Worm (Caenorhabditis elegans) whole organism, L4 larva: ENCODE results near the gene cln-3.3.

Experiments
- T20F7.1 ChIP-seq: fragments of 200-800 bp; sonication (Bioruptor generic); optimal IDR thresholded peaks from 2 replicates; lab custom pipeline; 2018; ENCODE audit warnings: mild to moderate bottlenecking, missing genetic modification characterization, missing compliant biosample characterization
- ZK337.2 ChIP-seq: fragments of 200-800 bp; sonication (Bioruptor generic); IDR thresholded peaks from 2 replicates; pipeline ENCODE4 v1.3.6; 2022; ENCODE audit warnings: missing genetic modification reagents, missing genetic modification characterization, missing compliant biosample characterization
- ZK546.5 ChIP-seq, 2 experiments: sonication (generic microtip); optimal IDR thresholded peaks; 2 replicates each; lab custom pipeline; 2017; ENCODE audit warnings: missing biosample characterization in 2 of 2, missing genetic modification characterization in 2 of 2
- aha-1 ChIP-seq: fragments of 150-350 bp; peaks from one replicate; lab custom pipeline; 2014; ENCODE audit warnings: missing biosample characterization, missing genetic modification characterization
- ceh-28 ChIP-seq: fragments of 150-350 bp; optimal IDR thresholded peaks from 2 replicates; lab custom pipeline; 2014; ENCODE audit warnings: missing biosample characterization, missing genetic modification reagents, missing genetic modification characterization
- cey-2 ChIP-seq: sonication (generic microtip); optimal IDR thresholded peaks from 3 replicates; lab custom pipeline; 2017; ENCODE audit warnings: missing genetic modification characterization, mild to moderate bottlenecking, missing compliant biosample characterization, antibody characterized with exemption, borderline replicate concordance; ENCODE audit not compliant: insufficient read depth
- daf-12 ChIP-seq: fragments of 150-350 bp; optimal IDR thresholded peaks from 2 replicates; lab custom pipeline; 2014; ENCODE audit warnings: missing biosample characterization, missing genetic modification reagents, missing genetic modification characterization
- daf-16 ChIP-seq, 3 experiments: sonication (generic microtip); optimal IDR thresholded peaks; 2 replicates each; lab custom pipeline; 2016 to 2017; ENCODE audit warnings: missing genetic modification characterization in 3 of 3, missing genetic modification reagents in 3 of 3, mild to moderate bottlenecking in 2 of 3, missing compliant biosample characterization in 2 of 3, missing biosample characterization in 1 of 3, moderate library complexity in 1 of 3
- daf-19 ChIP-seq: fragments of 200-800 bp; sonication (Bioruptor generic); conservative IDR thresholded peaks from 2 replicates; pipeline ENCODE4 v1.3.6; 2022; ENCODE audit warnings: missing genetic modification characterization, missing compliant biosample characterization
- dmd-6 ChIP-seq: fragments of 200-800 bp; sonication (Bioruptor generic); IDR thresholded peaks from 2 replicates; pipeline ENCODE4 v1.3.6; 2022; ENCODE audit warnings: missing genetic modification reagents, missing genetic modification characterization, missing compliant biosample characterization
- dve-1 ChIP-seq: sonication (generic microtip); optimal IDR thresholded peaks from 2 replicates; lab custom pipeline; 2017; ENCODE audit warnings: antibody characterized with exemption, mild to moderate bottlenecking, missing genetic modification characterization, missing compliant biosample characterization; ENCODE audit not compliant: insufficient read depth
- egl-43 ChIP-seq: fragments of 200-800 bp; sonication (Bioruptor generic); IDR thresholded peaks from 2 replicates; pipeline ENCODE4 v1.3.6; 2022; ENCODE audit warnings: missing genetic modification reagents, missing genetic modification characterization, missing compliant biosample characterization
- fos-1 ChIP-seq: fragments of 150-350 bp; optimal IDR thresholded peaks from 2 replicates; lab custom pipeline; 2014; ENCODE audit warnings: missing biosample characterization, missing genetic modification characterization
- gei-8 ChIP-seq: fragments of 200-800 bp; sonication (Bioruptor generic); optimal IDR thresholded peaks from 2 replicates; lab custom pipeline; 2018; ENCODE audit warnings: mild to moderate bottlenecking, missing genetic modification characterization, missing compliant biosample characterization
- hlh-11 ChIP-seq: fragments of 200-800 bp; sonication (Bioruptor generic); optimal IDR thresholded peaks from 2 replicates; lab custom pipeline; 2018; ENCODE audit warnings: mild to moderate bottlenecking, missing genetic modification characterization, missing compliant biosample characterization
- hlh-30 ChIP-seq: sonication (generic microtip); optimal IDR thresholded peaks from 2 replicates; lab custom pipeline; 2017; ENCODE audit warnings: antibody characterized with exemption, mild to moderate bottlenecking, missing genetic modification characterization, missing compliant biosample characterization; ENCODE audit not compliant: insufficient read depth
- lin-29 ChIP-seq: fragments of 200-800 bp; sonication (Bioruptor generic); IDR thresholded peaks from 2 replicates; pipeline ENCODE4 v1.3.6; 2022; ENCODE audit warnings: missing genetic modification reagents, missing genetic modification characterization, missing compliant biosample characterization
- lir-3 ChIP-seq: sonication (generic microtip); optimal IDR thresholded peaks from 2 replicates; lab custom pipeline; 2016; ENCODE audit warnings: mild to moderate bottlenecking, missing genetic modification characterization, missing compliant biosample characterization
- lsy-2 ChIP-seq, 2 experiments: fragments of 150-350 bp in 1 of 2; sonication (generic microtip) in 1 of 2; optimal IDR thresholded peaks; 2 replicates each; lab custom pipeline; 2014 to 2017; ENCODE audit warnings: missing biosample characterization in 2 of 2, missing genetic modification characterization in 2 of 2
- mdl-1 ChIP-seq, 2 experiments: fragments of 150-350 bp in 1 of 2; sonication (generic microtip) in 1 of 2; optimal IDR thresholded peaks; 2 replicates each; lab custom pipeline; 2014 to 2017; ENCODE audit warnings: missing biosample characterization in 2 of 2, missing genetic modification characterization in 2 of 2
- mdt-29 ChIP-seq: fragments of 200-800 bp; sonication (Bioruptor generic); IDR thresholded peaks from 2 replicates; pipeline ENCODE4 v1.3.6; 2022; ENCODE audit warnings: missing genetic modification reagents, missing genetic modification characterization, missing compliant biosample characterization
- mep-1 ChIP-seq: fragments of 150-350 bp; sonication (generic microtip); optimal IDR thresholded peaks from 3 replicates; lab custom pipeline; 2014; ENCODE audit warnings: missing biosample characterization, missing genetic modification characterization
- mes-2 ChIP-seq: sonication (generic microtip); optimal IDR thresholded peaks from 2 replicates; lab custom pipeline; 2016; ENCODE audit warnings: missing genotype, mild to moderate bottlenecking, missing genetic modification characterization, missing compliant biosample characterization; ENCODE audit not compliant: poor library complexity, severe bottlenecking
- mxl-3 ChIP-seq: fragments of 200-800 bp; sonication (Bioruptor generic); optimal IDR thresholded peaks from 2 replicates; lab custom pipeline; 2018; ENCODE audit warnings: mild to moderate bottlenecking, missing genetic modification characterization, missing compliant biosample characterization
- nhr-10 ChIP-seq: fragments of 150-350 bp; optimal IDR thresholded peaks from 2 replicates; lab custom pipeline; 2014; ENCODE audit warnings: missing biosample characterization, missing genetic modification characterization
- nhr-11 ChIP-seq: fragments of 150-350 bp; optimal IDR thresholded peaks from 2 replicates; lab custom pipeline; 2014; ENCODE audit warnings: missing biosample characterization, missing genetic modification characterization
- nhr-111 ChIP-seq: fragments of 200-800 bp; sonication (Bioruptor generic); optimal IDR thresholded peaks from 2 replicates; lab custom pipeline; 2018; ENCODE audit warnings: mild to moderate bottlenecking, missing genetic modification characterization, missing compliant biosample characterization
- nhr-28 ChIP-seq: fragments of 150-350 bp; optimal IDR thresholded peaks from 2 replicates; lab custom pipeline; 2014; ENCODE audit warnings: missing biosample characterization, missing genetic modification characterization
- nhr-48 ChIP-seq: sonication (generic microtip); optimal IDR thresholded peaks from 2 replicates; lab custom pipeline; 2016; ENCODE audit warnings: mild to moderate bottlenecking, missing genetic modification characterization, missing compliant biosample characterization
- nhr-76 ChIP-seq: fragments of 150-350 bp; optimal IDR thresholded peaks from 2 replicates; lab custom pipeline; 2014; ENCODE audit warnings: missing biosample characterization, missing genetic modification characterization
- nhr-77 ChIP-seq: fragments of 150-350 bp; optimal IDR thresholded peaks from 2 replicates; lab custom pipeline; 2014; ENCODE audit warnings: missing biosample characterization, missing genetic modification characterization
- php-3 ChIP-seq: fragments of 200-800 bp; sonication (Bioruptor generic); IDR thresholded peaks from 2 replicates; pipeline ENCODE4 v1.3.6; 2022; ENCODE audit warnings: missing genetic modification reagents, missing genetic modification characterization, missing compliant biosample characterization
- pqm-1 ChIP-seq: sonication (generic microtip); optimal IDR thresholded peaks from 2 replicates; lab custom pipeline; 2017; ENCODE audit warnings: missing biosample characterization, missing genetic modification characterization
- rbr-2 ChIP-seq: sonication (generic microtip); optimal IDR thresholded peaks from 2 replicates; lab custom pipeline; 2016; ENCODE audit warnings: missing genotype, missing genetic modification characterization, missing compliant biosample characterization
- set-16 ChIP-seq: fragments of 200-800 bp; sonication (Bioruptor generic); IDR thresholded peaks from 2 replicates; pipeline ENCODE4 v1.3.6; 2022; ENCODE audit warnings: missing genetic modification reagents, missing genetic modification characterization, missing compliant biosample characterization
- snpc-1.2 ChIP-seq: fragments of 200-800 bp; sonication (Bioruptor generic); IDR thresholded peaks from 2 replicates; pipeline ENCODE4 v1.3.6; 2022; ENCODE audit warnings: missing genetic modification reagents, missing genetic modification characterization, missing compliant biosample characterization
- snpc-4 ChIP-seq: fragments of 150-350 bp; optimal IDR thresholded peaks from 2 replicates; lab custom pipeline; 2014; ENCODE audit warnings: missing biosample characterization, missing genetic modification characterization
- unc-62 ChIP-seq, 3 experiments: fragments of 150-350 bp in 1 of 3; sonication (generic microtip); optimal IDR thresholded peaks in 2 of 3; peaks in 1 of 3; 1 replicate in 1 of 3; 2 replicates in 2 of 3; lab custom pipeline; 2014 to 2017; ENCODE audit warnings: missing biosample characterization in 3 of 3, missing genetic modification characterization in 3 of 3, missing genetic modification reagents in 3 of 3, missing genotype in 1 of 3
- zag-1 ChIP-seq: fragments of 150-350 bp; optimal IDR thresholded peaks from 2 replicates; lab custom pipeline; 2014; ENCODE audit warnings: missing biosample characterization, missing genetic modification characterization
- ztf-7 ChIP-seq: fragments of 150-350 bp; optimal IDR thresholded peaks from 2 replicates; lab custom pipeline; 2014; ENCODE audit warnings: missing biosample characterization, missing genetic modification characterization

cln-3.3 gene

ce11 chrV:8654460-8655419, 28.1 kb upstream of the cln-3.3 start:
- no peak for TF ChIP-seq nhr-111 (GFP tag; lab: Kevin White, UChicago)
- peak; percentile 10 for TF ChIP-seq hlh-11
- TF ChIP-seq unc-62 (GFP tag; optimal IDR thresholded peaks at IDR 0.05 in 1 of 2; lab: Kevin White, UChicago), result peak in 1 of 2 experiments; percentile 92
- TF ChIP-seq unc-62 (tag; optimal IDR thresholded peaks at IDR 0.05; lab: Kevin White, UChicago), result no peak
- TF ChIP-seq lin-29 (GFP tag; lab: Robert Waterston, UW), result no peak
- TF ChIP-seq ztf-7 (tag; lab: Kevin White, UChicago), result no peak
- peak; percentile 67 for TF ChIP-seq fos-1 (tag; lab: Kevin White, UChicago)
- peak; percentile 89 for TF ChIP-seq nhr-77 (tag; lab: Kevin White, UChicago)
- peak; percentile 55 for TF ChIP-seq mxl-3 (GFP tag; lab: Kevin White, UChicago)
- TF ChIP-seq pqm-1 (tag; lab: Kevin White, UChicago), result peak; percentile 61
- peak; percentile 14 for TF ChIP-seq hlh-30 (tag; lab: Kevin White, UChicago)
- peak; percentile 72 for TF ChIP-seq nhr-76 (tag; lab: Kevin White, UChicago)
- TF ChIP-seq lsy-2 (tag; optimal IDR thresholded peaks at IDR 0.05; lab: Kevin White, UChicago), result peak in 1 of 2 experiments; percentile 11
- peak; percentile 39 for TF ChIP-seq mep-1
- TF ChIP-seq mdt-29 (GFP tag; lab: Robert Waterston, UW), result no peak
- no peak for TF ChIP-seq ZK546.5 (tag; optimal IDR thresholded peaks at IDR 0.05; lab: Kevin White, UChicago)
- no peak for TF ChIP-seq ZK337.2 (GFP tag; lab: Robert Waterston, UW)
- TF ChIP-seq nhr-48, result peak; percentile 1
- no peak for TF ChIP-seq egl-43 (GFP tag; lab: Robert Waterston, UW)
- TF ChIP-seq daf-16 (GFP tag; optimal IDR thresholded peaks at IDR 0.05; lab: Kevin White, UChicago), result peak in 1 of 2 experiments; percentile 31
- TF ChIP-seq daf-16 (tag; optimal IDR thresholded peaks at IDR 0.05; lab: Kevin White, UChicago), result peak; percentile 91
- no peak for TF ChIP-seq daf-12 (tag; lab: Kevin White, UChicago)
- no peak for TF ChIP-seq ceh-28 (tag; lab: Kevin White, UChicago)
- TF ChIP-seq nhr-10 (tag; lab: Kevin White, UChicago), result peak; percentile 44
- no peak for TF ChIP-seq lir-3
- no peak for TF ChIP-seq set-16 (GFP tag; lab: Robert Waterston, UW)
- peak; percentile 46 for TF ChIP-seq cey-2 (tag; lab: Kevin White, UChicago)
- TF ChIP-seq dve-1 (tag; lab: Kevin White, UChicago), result peak; percentile 78
- TF ChIP-seq T20F7.1, result peak; percentile 54
- 0 out of 2 replicates have a peak, but pooled peaks have one; percentile 45 for TF ChIP-seq php-3 (GFP tag; lab: Robert Waterston, UW)
- TF ChIP-seq snpc-1.2, result no peak
- peak in 1 of 2 experiments; percentile 22 for TF ChIP-seq mdl-1 (tag; optimal IDR thresholded peaks at IDR 0.05; lab: Kevin White, UChicago)
- no peak for TF ChIP-seq zag-1 (tag; lab: Kevin White, UChicago)
- TF ChIP-seq rbr-2 (tag; lab: Kevin White, UChicago), result no peak
- no peak for TF ChIP-seq daf-19
- no peak for TF ChIP-seq snpc-4 (tag; lab: Kevin White, UChicago)
- TF ChIP-seq nhr-11 (tag; lab: Kevin White, UChicago), result peak; percentile 38
- TF ChIP-seq dmd-6 (GFP tag; lab: Robert Waterston, UW), result peak; percentile 79
- peak; percentile 83 for TF ChIP-seq aha-1 (tag; lab: Kevin White, UChicago)
- no peak for TF ChIP-seq mes-2 (tag; lab: Kevin White, UChicago)
- no peak for TF ChIP-seq gei-8
- peak; percentile 80 for TF ChIP-seq nhr-28 (tag; lab: Kevin White, UChicago)
